Fruit fly (Drosophila melanogaster) whole organism, embryonic: ENCODE results near the gene CG10862.

ENCODE experiments used
- Aef1 ChIP-seq: fragments of 200-800 bp; sonication (Bioruptor generic); IDR thresholded peaks from 3 replicates; pipeline ENCODE4 v1.3.6; 2022; ENCODE audit warnings: missing biosample characterization, missing genetic modification characterization
- Bdp1 ChIP-seq: fragments of 200-800 bp; sonication (Bioruptor generic); optimal IDR thresholded peaks from 3 replicates; lab custom pipeline; 2016; ENCODE audit warnings: missing biosample characterization, missing genetic modification characterization
- BtbVII ChIP-seq: fragments of 200-800 bp; sonication (Bioruptor generic); optimal IDR thresholded peaks from 3 replicates; lab custom pipeline; 2017; ENCODE audit warnings: missing biosample characterization, mild to moderate bottlenecking, missing genetic modification characterization
- Bteb2 ChIP-seq: fragments of 200-800 bp; sonication (Bioruptor generic); optimal IDR thresholded peaks from 2 replicates; lab custom pipeline; 2016; ENCODE audit warnings: missing biosample characterization, missing genetic modification characterization
- CG11398 ChIP-seq: fragments of 200-800 bp; sonication (Bioruptor generic); optimal IDR thresholded peaks from 2 replicates; lab custom pipeline; 2016; ENCODE audit warnings: missing biosample characterization, missing genetic modification characterization
- CG12104 ChIP-seq: fragments of 200-800 bp; sonication (Bioruptor generic); optimal IDR thresholded peaks from 3 replicates; lab custom pipeline; 2016; ENCODE audit warnings: missing biosample characterization, missing genetic modification characterization
- CG12219 ChIP-seq: fragments of 200-800 bp; sonication (Bioruptor generic); optimal IDR thresholded peaks from 3 replicates; lab custom pipeline; 2018; ENCODE audit warnings: missing biosample characterization, mild to moderate bottlenecking, missing genetic modification characterization
- CG12769 ChIP-seq: fragments of 200-800 bp; sonication (Bioruptor generic); optimal IDR thresholded peaks from 2 replicates; lab custom pipeline; 2019; ENCODE audit warnings: missing biosample characterization, mild to moderate bottlenecking, missing genetic modification characterization, moderate library complexity
- CG13296 ChIP-seq: fragments of 200-800 bp; sonication (Bioruptor generic); optimal IDR thresholded peaks from 3 replicates; lab custom pipeline; 2018; ENCODE audit warnings: missing biosample characterization, mild to moderate bottlenecking, missing genetic modification characterization
- CG15479 ChIP-seq: fragments of 200-800 bp; sonication (Bioruptor generic); optimal IDR thresholded peaks from 3 replicates; lab custom pipeline; 2019; ENCODE audit warnings: missing biosample characterization, mild to moderate bottlenecking, missing genetic modification characterization, moderate library complexity
- CG16779 ChIP-seq: fragments of 200-800 bp; sonication (Bioruptor generic); IDR thresholded peaks from 2 replicates; pipeline ENCODE4 v1.3.6; 2022; ENCODE audit warnings: missing biosample characterization, missing genetic modification characterization
- CG17186 ChIP-seq: fragments of 200-800 bp; sonication (Bioruptor generic); optimal IDR thresholded peaks from 3 replicates; lab custom pipeline; 2017; ENCODE audit warnings: missing biosample characterization, missing genetic modification reagents, missing genetic modification characterization
- CG17612 ChIP-seq: fragments of 200-800 bp; sonication (Bioruptor generic); IDR thresholded peaks from 2 replicates; pipeline ENCODE4 v1.3.6; 2022; ENCODE audit warnings: missing biosample characterization, missing genetic modification characterization
- CG30403 ChIP-seq: fragments of 200-800 bp; sonication (Bioruptor generic); optimal IDR thresholded peaks from 3 replicates; lab custom pipeline; 2016; ENCODE audit warnings: missing biosample characterization, missing genetic modification characterization
- CG30431 ChIP-seq: fragments of 200-800 bp; sonication (Bioruptor generic); optimal IDR thresholded peaks from 2 replicates; lab custom pipeline; 2017; ENCODE audit warnings: missing biosample characterization, missing genetic modification characterization
- CG31365 ChIP-seq: fragments of 200-800 bp; sonication (Bioruptor generic); optimal IDR thresholded peaks from 2 replicates; lab custom pipeline; 2018; ENCODE audit warnings: missing biosample characterization, mild to moderate bottlenecking, missing genetic modification characterization
- CG4328 ChIP-seq: fragments of 200-800 bp; sonication (Bioruptor generic); optimal IDR thresholded peaks from 3 replicates; lab custom pipeline; 2017; ENCODE audit warnings: missing biosample characterization, missing genetic modification reagents, missing genetic modification characterization
- CG4424 ChIP-seq: fragments of 200-800 bp; sonication (Bioruptor generic); optimal IDR thresholded peaks from 3 replicates; lab custom pipeline; 2016; ENCODE audit warnings: missing biosample characterization, missing genetic modification characterization
- CG5245 ChIP-seq: fragments of 200-800 bp; sonication (Bioruptor generic); optimal IDR thresholded peaks from 3 replicates; lab custom pipeline; 2016; ENCODE audit warnings: missing biosample characterization, missing genetic modification characterization
- CG8089 ChIP-seq: fragments of 200-800 bp; sonication (Bioruptor generic); optimal IDR thresholded peaks from 3 replicates; lab custom pipeline; 2016; ENCODE audit warnings: missing biosample characterization, missing genetic modification characterization
- CG9797 ChIP-seq: fragments of 200-800 bp; sonication (Bioruptor generic); optimal IDR thresholded peaks from 3 replicates; lab custom pipeline; 2018; ENCODE audit warnings: missing biosample characterization, mild to moderate bottlenecking, missing genetic modification characterization
- CG9932 ChIP-seq: fragments of 200-800 bp; sonication (Bioruptor generic); IDR thresholded peaks from 2 replicates; pipeline ENCODE4 v1.3.6; 2022; ENCODE audit warnings: missing biosample characterization, missing genetic modification characterization
- CrebB ChIP-seq: fragments of 200-800 bp; sonication (Bioruptor generic); optimal IDR thresholded peaks from 3 replicates; lab custom pipeline; 2018; ENCODE audit warnings: missing biosample characterization, mild to moderate bottlenecking, missing genetic modification characterization
- Deaf1 ChIP-seq: fragments of 200-800 bp; optimal IDR thresholded peaks from 3 replicates; lab custom pipeline; 2019; ENCODE audit warnings: missing biosample characterization, mild to moderate bottlenecking, missing genetic modification characterization, moderate library complexity
- Dip2 ChIP-seq: fragments of 200-800 bp; sonication (Bioruptor generic); IDR thresholded peaks from 2 replicates; pipeline ENCODE4 v1.3.6; 2022; ENCODE audit warnings: missing biosample characterization, missing genetic modification characterization
- Dp ChIP-seq: fragments of 200-800 bp; sonication (Bioruptor generic); optimal IDR thresholded peaks from 2 replicates; lab custom pipeline; 2018; ENCODE audit warnings: missing biosample characterization, mild to moderate bottlenecking, missing genetic modification characterization, moderate library complexity
- Fer2 ChIP-seq: fragments of 200-800 bp; sonication (Bioruptor generic); optimal IDR thresholded peaks from 2 replicates; lab custom pipeline; 2018; ENCODE audit warnings: missing biosample characterization, mild to moderate bottlenecking, missing genetic modification characterization, moderate library complexity
- HLHmδ ChIP-seq: fragments of 200-800 bp; sonication (Bioruptor generic); optimal IDR thresholded peaks from 2 replicates; lab custom pipeline; 2018; ENCODE audit warnings: missing biosample characterization, mild to moderate bottlenecking, missing genetic modification characterization, moderate library complexity
- HmgD ChIP-seq: fragments of 200-800 bp; sonication (Bioruptor generic); optimal IDR thresholded peaks from 3 replicates; lab custom pipeline; 2016; ENCODE audit warnings: missing biosample characterization, missing genetic modification characterization
- NfI ChIP-seq: fragments of 200-800 bp; sonication (Bioruptor generic); optimal IDR thresholded peaks from 3 replicates; lab custom pipeline; 2018; ENCODE audit warnings: missing biosample characterization, mild to moderate bottlenecking, missing genetic modification characterization, moderate library complexity
- Sin3A ChIP-seq: fragments of >200 bp; optimal IDR thresholded peaks from 2 replicates; lab custom pipeline; 2018
- Sox100B ChIP-seq: fragments of 200-800 bp; sonication (Bioruptor generic); optimal IDR thresholded peaks from 3 replicates; lab custom pipeline; 2018; ENCODE audit warnings: missing biosample characterization, mild to moderate bottlenecking, missing genetic modification characterization
- Sox102F ChIP-seq: fragments of 200-800 bp; sonication (Bioruptor generic); optimal IDR thresholded peaks from 2 replicates; lab custom pipeline; 2018; ENCODE audit warnings: missing biosample characterization, mild to moderate bottlenecking, missing genetic modification characterization, moderate library complexity
- Spps ChIP-seq: fragments of 200-800 bp; sonication (Bioruptor generic); optimal IDR thresholded peaks from 2 replicates; lab custom pipeline; 2018; ENCODE audit warnings: missing biosample characterization, mild to moderate bottlenecking, missing genetic modification characterization
- amos ChIP-seq: fragments of 200-800 bp; sonication (Bioruptor generic); IDR thresholded peaks from 2 replicates; pipeline ENCODE4 v1.3.6; 2022; ENCODE audit warnings: missing biosample characterization, missing genetic modification characterization; ENCODE audit not compliant: partially characterized antibody
- croc ChIP-seq: fragments of 200-800 bp; sonication (Bioruptor generic); conservative IDR thresholded peaks from 3 replicates; pipeline ENCODE4 v1.3.6; 2022; ENCODE audit warnings: missing biosample characterization, missing genetic modification characterization
- crol ChIP-seq: fragments of 200-800 bp; sonication (Bioruptor generic); IDR thresholded peaks from 2 replicates; pipeline ENCODE4 v1.3.6; 2022; ENCODE audit warnings: missing biosample characterization, missing genetic modification characterization
- crp ChIP-seq, 2 experiments: fragments of 200-800 bp; sonication (Bioruptor generic); optimal IDR thresholded peaks; 2 replicates in 1 of 2; 3 replicates in 1 of 2; lab custom pipeline; 2017; ENCODE audit warnings: missing biosample characterization in 2 of 2, missing genetic modification characterization in 2 of 2, mild to moderate bottlenecking in 1 of 2, moderate library complexity in 1 of 2
- dm ChIP-seq: fragments of 200-800 bp; sonication (Bioruptor generic); optimal IDR thresholded peaks from 3 replicates; lab custom pipeline; 2016; ENCODE audit warnings: missing biosample characterization, missing genetic modification characterization
- dmrt11E ChIP-seq: fragments of 200-800 bp; sonication (Bioruptor generic); optimal IDR thresholded peaks from 3 replicates; lab custom pipeline; 2018; ENCODE audit warnings: missing biosample characterization, mild to moderate bottlenecking, missing genetic modification characterization, moderate library complexity
- gcm2 ChIP-seq: fragments of 200-800 bp; sonication (Bioruptor generic); optimal IDR thresholded peaks from 2 replicates; lab custom pipeline; 2016; ENCODE audit warnings: missing biosample characterization, missing genetic modification characterization
- ind ChIP-seq: fragments of 200-800 bp; sonication (Bioruptor generic); optimal IDR thresholded peaks from 3 replicates; lab custom pipeline; 2016; ENCODE audit warnings: missing biosample characterization, missing genetic modification characterization
- odd ChIP-seq: fragments of 200-800 bp; sonication (Bioruptor generic); optimal IDR thresholded peaks from 2 replicates; lab custom pipeline; 2017; ENCODE audit warnings: missing biosample characterization, mild to moderate bottlenecking, missing genetic modification characterization
- peb ChIP-seq: fragments of 200-800 bp; sonication (Bioruptor generic); IDR thresholded peaks from 2 replicates; pipeline ENCODE4 v1.3.6; 2022; ENCODE audit warnings: missing biosample characterization, missing genetic modification characterization
- pfk ChIP-seq: fragments of 200-800 bp; sonication (Bioruptor generic); optimal IDR thresholded peaks from 2 replicates; lab custom pipeline; 2018; ENCODE audit warnings: missing biosample characterization, mild to moderate bottlenecking, missing genetic modification characterization, moderate library complexity
- sens-2 ChIP-seq: fragments of 200-800 bp; sonication (Bioruptor generic); IDR thresholded peaks from 2 replicates; pipeline ENCODE4 v1.3.6; 2022; ENCODE audit warnings: missing biosample characterization, missing genetic modification characterization
- sug ChIP-seq: fragments of 200-800 bp; optimal IDR thresholded peaks from 2 replicates; lab custom pipeline; 2019; ENCODE audit warnings: missing biosample characterization, mild to moderate bottlenecking, missing genetic modification characterization, moderate library complexity
- tna ChIP-seq: fragments of 200-800 bp; sonication (Bioruptor generic); IDR thresholded peaks from 2 replicates; pipeline ENCODE4 v1.3.6; 2022; ENCODE audit warnings: missing biosample characterization, missing genetic modification characterization; ENCODE audit not compliant: partially characterized antibody
- vnd ChIP-seq: fragments of 200-800 bp; sonication (Bioruptor generic); IDR thresholded peaks from 3 replicates; pipeline ENCODE4 v1.3.6; 2022; ENCODE audit warnings: missing biosample characterization, missing genetic modification characterization; ENCODE audit not compliant: partially characterized antibody
- wor ChIP-seq: fragments of 200-800 bp; sonication (Bioruptor generic); IDR thresholded peaks from 2 replicates; pipeline ENCODE4 v1.3.6; 2022; ENCODE audit warnings: missing biosample characterization, missing genetic modification characterization
- zfh1 ChIP-seq: fragments of 200-800 bp; sonication (Bioruptor generic); IDR thresholded peaks from 3 replicates; pipeline ENCODE4 v1.3.6; 2022; ENCODE audit warnings: missing biosample characterization, missing genetic modification characterization

Gene CG10862

dm6 chr3L:3617252-3617651, 37.3 kb downstream of the CG10862 start (continued):
- TF ChIP-seq CrebB: peak; percentile 7
- peak; percentile 97 for TF ChIP-seq dmrt11E (tag; lab: Kevin White, UChicago)
- peak; percentile 82 for TF ChIP-seq CG8089 (GFP tag; lab: Kevin White, UChicago)
- peak; percentile 38; the same call in 1 of the 2 replicates for TF ChIP-seq CG17612
- peak; percentile 36; the same call in 1 of the 2 replicates for TF ChIP-seq CG9932 (GFP tag; lab: Robert Waterston, UW)
- no peak for TF ChIP-seq CG15479 (GFP tag; lab: Kevin White, UChicago)
- peak; percentile 63 for TF ChIP-seq dm (GFP tag; lab: Kevin White, UChicago)
- TF ChIP-seq wor (GFP tag; lab: Robert Waterston, UW): peak; percentile 52
- TF ChIP-seq crp (GFP tag; optimal IDR thresholded peaks at IDR 0.05; lab: Kevin White, UChicago): peak in 1 of 2 experiments; percentile 31
- peak; percentile 82 for TF ChIP-seq croc
- no peak for TF ChIP-seq CG13296 (GFP tag; lab: Kevin White, UChicago)
- peak; percentile 56 for TF ChIP-seq NfI (GFP tag; lab: Kevin White, UChicago)
- no peak for TF ChIP-seq Dip2
- peak; percentile 73 for TF ChIP-seq CG12219 (GFP tag; lab: Kevin White, UChicago)
- TF ChIP-seq CG5245 (GFP tag; lab: Kevin White, UChicago): peak; percentile 80
- TF ChIP-seq Fer2 (tag; lab: Kevin White, UChicago): no peak
- TF ChIP-seq vnd (GFP tag; lab: Robert Waterston, UW): no peak
- TF ChIP-seq Sox100B: peak; percentile 54
- TF ChIP-seq sug (tag; lab: Kevin White, UChicago): no peak
- peak; percentile 33 for TF ChIP-seq Deaf1 (tag; lab: Kevin White, UChicago)
- peak; percentile 83 for TF ChIP-seq CG30403 (GFP tag; lab: Kevin White, UChicago)
- peak; percentile 76 for TF ChIP-seq CG11398 (GFP tag; lab: Kevin White, UChicago)
- TF ChIP-seq Spps (tag; lab: Kevin White, UChicago): peak; percentile 90
- TF ChIP-seq zfh1 (GFP tag; lab: Robert Waterston, UW): peak; percentile 94
- TF ChIP-seq HmgD (GFP tag; lab: Kevin White, UChicago): no peak
- peak; percentile 57 for TF ChIP-seq ind (GFP tag; lab: Kevin White, UChicago)
- TF ChIP-seq Bdp1 (GFP tag; lab: Kevin White, UChicago): peak; percentile 53
- TF ChIP-seq CG16779: no peak
- no peak for TF ChIP-seq Sin3A
- TF ChIP-seq BtbVII (GFP tag; lab: Kevin White, UChicago): no peak
- no peak for TF ChIP-seq pfk (GFP tag; lab: Kevin White, UChicago)
- TF ChIP-seq CG4424 (GFP tag; lab: Kevin White, UChicago): peak; percentile 88
- peak; percentile 81 for TF ChIP-seq Sox102F (GFP tag; lab: Kevin White, UChicago)
- no peak for TF ChIP-seq tna (GFP tag; lab: Robert Waterston, UW)
- TF ChIP-seq Dp (GFP tag; lab: Kevin White, UChicago): no peak
- TF ChIP-seq HLHmδ (GFP tag; lab: Kevin White, UChicago): no peak
- TF ChIP-seq peb (GFP tag; lab: Robert Waterston, UW): peak; percentile 80
- TF ChIP-seq crol: peak; percentile 49
- TF ChIP-seq Bteb2 (GFP tag; lab: Kevin White, UChicago): peak; percentile 44
- peak; percentile 68 for TF ChIP-seq CG12104 (GFP tag; lab: Kevin White, UChicago)
- TF ChIP-seq amos (GFP tag; lab: Robert Waterston, UW): no peak
- TF ChIP-seq gcm2: peak; percentile 8
- TF ChIP-seq odd (GFP tag; lab: Kevin White, UChicago): peak; percentile 58
- TF ChIP-seq CG30431 (GFP tag; lab: Kevin White, UChicago): peak; percentile 78
- TF ChIP-seq CG31365 (tag; lab: Kevin White, UChicago): no peak
- peak; percentile 29; the same call in 1 of the 3 replicates for TF ChIP-seq Aef1 (GFP tag; lab: Robert Waterston, UW)
- peak; percentile 2 for TF ChIP-seq CG9797 (GFP tag; lab: Kevin White, UChicago)
- peak; percentile 88 for TF ChIP-seq sens-2 (GFP tag; lab: Robert Waterston, UW)
- no peak for TF ChIP-seq CG4328 (GFP tag; lab: Kevin White, UChicago)
- no peak for TF ChIP-seq CG17186 (GFP tag; lab: Kevin White, UChicago)
- TF ChIP-seq CG12769 (tag; lab: Kevin White, UChicago): peak; percentile 62
